Fruit fly (Drosophila melanogaster) whole organism, pupa: ENCODE data around the gene Gr22c.

Source experiments
- CG14655 ChIP-seq: fragments of 200-800 bp; sonication (Bioruptor generic); optimal IDR thresholded peaks from 3 replicates; lab custom pipeline; 2017; ENCODE audit warnings: mild to moderate bottlenecking, missing biosample characterization, missing genetic modification reagents, missing genetic modification characterization
- CG32121 ChIP-seq: fragments of 200-800 bp; sonication (Bioruptor generic); IDR thresholded peaks from 2 replicates; pipeline ENCODE4 v1.3.6; 2022; ENCODE audit warnings: missing biosample characterization, missing genetic modification characterization
- Ets98B ChIP-seq: fragments of 200-800 bp; sonication (Bioruptor generic); IDR thresholded peaks from 2 replicates; pipeline ENCODE4 v1.3.6; 2022; ENCODE audit warnings: missing biosample characterization, missing genetic modification characterization

dm6 chr2L:1751953-1752352, 39.7 kb downstream of the Gr22c start, which contains the start of the genes CG17712 and CG17648:
- TF ChIP-seq Ets98B (GFP tag; lab: Robert Waterston, UW) (no peak), CG32121 (no peak), CG14655 (no peak)
